Fruit fly (Drosophila melanogaster): ENCODE results near the gene hh.
A peak's percentile ranks its signal among the peaks of the same experiment; 100 is the strongest.

Gene hh

dm6 chr3R:23178052-23178591 is 36.4 kb upstream of the hh start (continued):
- no peak for TF ChIP-seq CG17802 (tag; optimal IDR thresholded peaks at IDR 0.05)
- TF ChIP-seq chif (GFP tag; optimal IDR thresholded peaks at IDR 0.05) = no peak
- no peak for TF ChIP-seq Dad (GFP tag; optimal IDR thresholded peaks at IDR 0.05)
- TF ChIP-seq CG3281 (GFP tag; optimal IDR thresholded peaks at IDR 0.05) = peak; percentile 14
- no peak for TF ChIP-seq CG5953 (GFP tag; IDR thresholded peaks at IDR 0.05)
- no peak for TF ChIP-seq CG8290 (GFP tag; optimal IDR thresholded peaks at IDR 0.05)
- peak in 1 of 2 experiments; percentile 42 for TF ChIP-seq CG8290 (tag; optimal IDR thresholded peaks at IDR 0.05)
- no peak for TF ChIP-seq CG2875 (GFP tag; optimal IDR thresholded peaks at IDR 0.05)
- TF ChIP-seq schlank (tag; optimal IDR thresholded peaks at IDR 0.05) = no peak
- no peak for TF ChIP-seq Jarid2 (GFP tag; optimal IDR thresholded peaks at IDR 0.05)
- TF ChIP-seq exex (tag; optimal IDR thresholded peaks at IDR 0.05) = no peak
- TF ChIP-seq NC2β (GFP tag; optimal IDR thresholded peaks at IDR 0.05) = no peak
- TF ChIP-seq Optix (GFP tag; IDR thresholded peaks at IDR 0.05) = no peak
- TF ChIP-seq hb (GFP tag; IDR thresholded peaks at IDR 0.05; ENCODE audit: partially characterized antibody) = no peak
- peak; percentile 11 for TF ChIP-seq CG15011 (GFP tag; optimal IDR thresholded peaks at IDR 0.05)
- TF ChIP-seq CG4617 (GFP tag; optimal IDR thresholded peaks at IDR 0.05; ENCODE audit: borderline replicate concordance) = no peak
- TF ChIP-seq dysf (GFP tag; IDR thresholded peaks at IDR 0.05) = peak; percentile 24; the same call in 1 of the 3 replicates
- no peak for TF ChIP-seq ken (GFP tag; IDR thresholded peaks at IDR 0.05)
- TF ChIP-seq YL-1 (GFP tag; optimal IDR thresholded peaks at IDR 0.05) = no peak
- no peak for TF ChIP-seq ftz-f1 (GFP tag; optimal IDR thresholded peaks at IDR 0.05)
- no peak for TF ChIP-seq HmgD (GFP tag; optimal IDR thresholded peaks at IDR 0.05)
- no peak for TF ChIP-seq CG14667 (GFP tag; IDR thresholded peaks at IDR 0.05)
- TF ChIP-seq CG12299 (tag; optimal IDR thresholded peaks at IDR 0.05) = no peak
- TF ChIP-seq CG16863 (GFP tag; optimal IDR thresholded peaks at IDR 0.05) = no peak
- TF ChIP-seq CG18599 (GFP tag; optimal IDR thresholded peaks at IDR 0.05) = peak; percentile 49
- TF ChIP-seq Aef1 (GFP tag; IDR thresholded peaks at IDR 0.05) = no peak
- peak; percentile 37 for TF ChIP-seq CG2678 (tag; optimal IDR thresholded peaks at IDR 0.05)
- TF ChIP-seq crol (GFP tag; IDR thresholded peaks at IDR 0.05) = peak; percentile 87
- no peak for TF ChIP-seq stwl (tag; optimal IDR thresholded peaks at IDR 0.05)
- no peak for TF ChIP-seq wdn (GFP tag; IDR thresholded peaks at IDR 0.05)
- TF ChIP-seq so (GFP tag; IDR thresholded peaks at IDR 0.05) = no peak
- TF ChIP-seq inv (GFP tag; IDR thresholded peaks at IDR 0.05; ENCODE audit: partially characterized antibody) = no peak
- peak; percentile 49 for TF ChIP-seq caup (GFP tag; optimal IDR thresholded peaks at IDR 0.05; ENCODE audit: severe bottlenecking)
- no peak for TF ChIP-seq CrebB (tag; optimal IDR thresholded peaks at IDR 0.05)
- TF ChIP-seq Hey (tag; optimal IDR thresholded peaks at IDR 0.05) = no peak
- no peak for TF ChIP-seq Bteb2 (GFP tag; optimal IDR thresholded peaks at IDR 0.05)
- TF ChIP-seq Opbp (GFP tag; IDR thresholded peaks at IDR 0.05; ENCODE audit: partially characterized antibody) = no peak
- no peak for TF ChIP-seq ham (GFP tag; IDR thresholded peaks at IDR 0.05)
- no peak for TF ChIP-seq dm (GFP tag; optimal IDR thresholded peaks at IDR 0.05)
- 0 out of 2 replicates have a peak, but pooled peaks have one; percentile 9 for TF ChIP-seq vvl (GFP tag; IDR thresholded peaks at IDR 0.05)
- TF ChIP-seq Hr51 (GFP tag; optimal IDR thresholded peaks at IDR 0.05) = no peak
- no peak for TF ChIP-seq CG33213 (GFP tag; optimal IDR thresholded peaks at IDR 0.05)
- no peak for TF ChIP-seq CG17328 (GFP tag; IDR thresholded peaks at IDR 0.05)
- peak; percentile 33 for TF ChIP-seq Vsx1 (GFP tag; optimal IDR thresholded peaks at IDR 0.05)
- TF ChIP-seq CG7786 (GFP tag; optimal IDR thresholded peaks at IDR 0.05) = no peak
- TF ChIP-seq Hand (GFP tag; optimal IDR thresholded peaks at IDR 0.05) = no peak
- TF ChIP-seq CG3726 (GFP tag; IDR thresholded peaks at IDR 0.05) = no peak
- TF ChIP-seq zfh2 (GFP tag; optimal IDR thresholded peaks at IDR 0.05) = no peak
- TF ChIP-seq Awh (GFP tag; IDR thresholded peaks at IDR 0.05) = no peak
- TF ChIP-seq odd (GFP tag; optimal IDR thresholded peaks at IDR 0.05) = no peak
- no peak for TF ChIP-seq CG18262 (tag; optimal IDR thresholded peaks at IDR 0.05)

All from whole organism, embryonic.